Fruit fly (Drosophila melanogaster) whole organism, prepupa: ENCODE results near the gene CG44153.

Experiments used
- CG11762 ChIP-seq: fragments of 200-800 bp; sonication (Bioruptor generic); optimal IDR thresholded peaks from 3 replicates; lab custom pipeline; 2016; ENCODE audit warnings: missing biosample characterization, missing genetic modification characterization; ENCODE audit not compliant: insufficient read depth
- CG16779 ChIP-seq: fragments of 200-800 bp; sonication (Bioruptor generic); optimal IDR thresholded peaks from 3 replicates; lab custom pipeline; 2017; ENCODE audit warnings: missing biosample characterization, mild to moderate bottlenecking, missing genetic modification characterization
- CG32006 ChIP-seq: fragments of 200-800 bp; sonication (Bioruptor generic); optimal IDR thresholded peaks from 3 replicates; lab custom pipeline; 2017; ENCODE audit warnings: missing biosample characterization, mild to moderate bottlenecking, missing genetic modification characterization
- CG6163 ChIP-seq: fragments of 200-800 bp; sonication (Bioruptor generic); IDR thresholded peaks from 3 replicates; pipeline ENCODE4 v1.3.6; 2022; ENCODE audit warnings: missing biosample characterization, missing genetic modification characterization
- cyc ChIP-seq: fragments of 200-800 bp; sonication (Bioruptor generic); optimal IDR thresholded peaks from 3 replicates; lab custom pipeline; 2016; ENCODE audit warnings: missing biosample characterization, missing genetic modification characterization
- dac ChIP-seq: fragments of 200-800 bp; sonication (Bioruptor generic); optimal IDR thresholded peaks from 2 replicates; lab custom pipeline; 2017; ENCODE audit warnings: missing biosample characterization, mild to moderate bottlenecking, missing genetic modification characterization
- net ChIP-seq: fragments of 200-800 bp; sonication (Bioruptor generic); optimal IDR thresholded peaks from 3 replicates; lab custom pipeline; 2016; ENCODE audit warnings: missing biosample characterization, missing genetic modification characterization
- pdm3 ChIP-seq: fragments of 200-800 bp; sonication (Bioruptor generic); optimal IDR thresholded peaks from 3 replicates; lab custom pipeline; 2016; ENCODE audit warnings: missing biosample characterization, missing genetic modification characterization

DNA sequence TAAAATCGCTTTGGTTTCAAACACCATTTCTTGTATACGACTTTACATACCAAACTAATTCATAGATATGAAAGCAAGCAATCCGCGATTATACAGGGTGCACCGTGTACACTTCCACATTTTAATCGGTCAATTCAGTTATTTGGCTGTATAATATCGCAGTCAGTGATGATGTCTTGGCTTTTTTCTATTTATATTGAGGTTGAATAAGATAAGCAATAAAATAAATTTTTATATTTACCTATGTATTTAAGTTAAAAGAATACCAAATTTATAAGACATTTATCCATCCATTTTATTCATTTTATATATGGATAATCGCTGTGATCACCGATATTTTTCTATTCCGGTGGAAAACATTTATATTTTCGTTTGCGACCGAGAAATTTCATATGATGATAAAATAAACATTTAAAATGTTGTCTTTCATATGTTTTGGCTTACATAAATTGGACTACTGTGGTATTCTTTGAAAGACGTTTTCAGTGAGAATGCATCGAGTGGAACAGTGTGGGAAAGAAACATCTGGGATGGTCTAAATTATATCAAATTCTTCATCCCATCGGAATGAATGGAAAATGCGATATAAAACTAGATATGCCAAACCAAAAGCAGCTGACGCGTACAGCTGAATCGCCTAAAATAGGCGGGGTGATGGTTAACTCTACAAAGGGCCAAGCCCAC lies 46.8 kb upstream of the CG44153 start, which contains the start of gene CG5708:
- TF ChIP-seq CG11762 (no peak), CG32006 (GFP tag; lab: Kevin White, UChicago) (no peak), cyc (GFP tag; lab: Kevin White, UChicago) (peak; percentile 18), dac (GFP tag; lab: Kevin White, UChicago) (no peak), CG16779 (tag; lab: Kevin White, UChicago) (no peak), net (GFP tag; lab: Kevin White, UChicago) (no peak), CG6163 (no peak), pdm3 (no peak)
